Fruit fly (Drosophila melanogaster): Measurements from ENCODE around the gene CG17648.

Gene CG17648

DNA sequence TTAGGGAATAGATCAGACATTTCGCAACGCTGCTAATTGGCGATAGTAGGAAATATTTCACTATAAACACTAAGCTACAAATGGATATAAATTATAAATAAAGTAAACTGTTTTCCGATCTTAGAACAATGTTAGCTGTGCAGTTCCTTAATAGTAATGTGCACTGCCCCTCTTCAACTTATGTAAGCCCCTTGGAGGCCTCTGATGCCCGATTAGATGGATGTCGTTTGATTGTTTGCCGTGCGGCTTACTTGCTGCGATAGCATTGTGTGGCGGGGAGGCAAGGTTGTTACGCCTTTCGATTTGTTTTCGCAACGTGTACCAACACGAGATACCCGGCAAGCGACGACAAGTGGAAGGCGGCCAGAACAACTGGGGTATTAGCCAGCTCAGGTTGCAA, 29.8 kb upstream of the CG17648 start:
- no peak for TF ChIP-seq dimm (GFP tag; IDR thresholded peaks at IDR 0.05)
- TF ChIP-seq Ets65A (GFP tag): peak; percentile 15
- TF ChIP-seq Pdp1 (GFP tag; optimal IDR thresholded peaks at IDR 0.05): peak in 1 of 2 experiments; percentile 36
- TF ChIP-seq shn (GFP tag; optimal IDR thresholded peaks at IDR 0.05): no peak
- TF ChIP-seq insv (GFP tag; optimal IDR thresholded peaks at IDR 0.05): no peak
- TF ChIP-seq tna (GFP tag; IDR thresholded peaks at IDR 0.05; ENCODE audit: partially characterized antibody): no peak
- TF ChIP-seq Med (GFP tag): peak; percentile 7
- TF ChIP-seq gcm2 (GFP tag; optimal IDR thresholded peaks at IDR 0.05): no peak
- 0 out of 2 replicates have a peak, but pooled peaks have one; percentile 10 for TF ChIP-seq stc (GFP tag; IDR thresholded peaks at IDR 0.05)

DNA sequence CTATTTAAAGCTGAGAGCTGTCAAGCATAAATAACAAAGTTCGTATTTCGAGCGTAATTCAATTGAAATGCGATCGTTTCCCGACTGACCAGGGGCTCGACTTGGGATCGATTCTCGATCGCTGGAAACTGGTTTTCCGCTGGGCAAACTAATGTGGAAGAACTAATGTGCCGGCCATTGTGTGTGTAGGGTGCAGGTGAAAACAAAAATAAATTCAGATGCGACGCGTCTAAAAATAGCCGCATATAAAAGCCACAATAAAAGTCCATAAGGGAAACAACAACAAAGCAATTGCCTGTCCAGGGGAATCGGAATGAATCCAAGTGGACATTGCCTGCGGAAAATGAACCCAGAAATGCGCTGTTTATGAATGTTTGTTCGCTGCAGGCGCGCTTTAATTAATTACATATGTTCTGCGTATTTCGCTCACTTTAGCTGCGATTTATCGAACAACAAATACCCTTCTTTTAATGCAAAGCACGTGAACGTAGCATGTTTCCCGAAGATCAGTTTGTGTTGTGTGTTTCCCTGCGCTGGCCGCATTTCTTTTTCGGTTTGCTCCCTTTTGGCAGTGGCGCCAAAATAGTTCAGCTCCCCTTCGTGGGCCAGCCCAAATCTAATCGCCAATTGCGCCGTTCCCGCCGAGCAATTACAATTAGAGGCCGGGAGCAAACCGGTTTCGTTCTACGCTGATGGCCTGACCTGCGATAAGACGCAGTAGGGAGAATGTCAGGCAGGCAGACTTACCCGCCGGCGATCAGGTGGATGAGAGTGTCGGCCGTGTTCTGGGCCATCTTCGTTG, 28.8 kb upstream of the CG17648 start:
- TF ChIP-seq CG9876 (GFP tag; optimal IDR thresholded peaks at IDR 0.05) (no peak), CG1603 (tag; optimal IDR thresholded peaks at IDR 0.05) (peak; percentile 36), chm (GFP tag; IDR thresholded peaks at IDR 0.05) (0 out of 2 replicates have a peak, but pooled peaks have one; percentile 46), pan (optimal IDR thresholded peaks at IDR 0.05) (no peak), pan (GFP tag; optimal IDR thresholded peaks at IDR 0.05 in 1 of 2, IDR thresholded peaks at IDR 0.05 in 1 of 2) (peak in 1 of 2 experiments; percentile 13), CG18011 (GFP tag; optimal IDR thresholded peaks at IDR 0.05) (no peak), Hr3 (GFP tag; optimal IDR thresholded peaks at IDR 0.05) (no peak), Rfx (GFP tag; IDR thresholded peaks at IDR 0.05) (peak; percentile 40), kni (GFP tag; optimal IDR thresholded peaks at IDR 0.05) (peak; percentile 16), CG3407 (GFP tag; optimal IDR thresholded peaks at IDR 0.05) (peak; percentile 21), Elba2 (GFP tag; optimal IDR thresholded peaks at IDR 0.05) (no peak), cato (GFP tag; optimal IDR thresholded peaks at IDR 0.05; ENCODE audit: borderline replicate concordance) (peak; percentile 9), BtbVII (GFP tag; optimal IDR thresholded peaks at IDR 0.05) (peak; percentile 43), CG11456 (GFP tag; IDR thresholded peaks at IDR 0.05) (no peak), oc (tag; optimal IDR thresholded peaks at IDR 0.05) (no peak), CG18599 (GFP tag; optimal IDR thresholded peaks at IDR 0.05) (peak; percentile 46), Fer3 (tag; optimal IDR thresholded peaks at IDR 0.05) (peak; percentile 11), Lim3 (GFP tag; IDR thresholded peaks at IDR 0.05) (no peak), Vsx1 (GFP tag; optimal IDR thresholded peaks at IDR 0.05) (no peak), CG17802 (tag; optimal IDR thresholded peaks at IDR 0.05) (peak; percentile 10), vnd (GFP tag; IDR thresholded peaks at IDR 0.05; ENCODE audit: partially characterized antibody) (no peak), Kr (GFP tag; optimal IDR thresholded peaks at IDR 0.05) (no peak), CG16779 (GFP tag; IDR thresholded peaks at IDR 0.05) (no peak), kah (GFP tag; optimal IDR thresholded peaks at IDR 0.05) (peak; percentile 23), ro (GFP tag; IDR thresholded peaks at IDR 0.05) (no peak), Fer1 (GFP tag; optimal IDR thresholded peaks at IDR 0.05) (peak; percentile 9), CG2712 (tag; optimal IDR thresholded peaks at IDR 0.05) (peak; percentile 24), dm (GFP tag; optimal IDR thresholded peaks at IDR 0.05) (peak; percentile 6), pum (GFP tag; optimal IDR thresholded peaks at IDR 0.05) (no peak), Awh (GFP tag; IDR thresholded peaks at IDR 0.05) (0 out of 2 replicates have a peak, but pooled peaks have one; percentile 5), phol (tag; optimal IDR thresholded peaks at IDR 0.05) (no peak), inv (GFP tag; IDR thresholded peaks at IDR 0.05; ENCODE audit: partially characterized antibody) (no peak), CG12659 (GFP tag; optimal IDR thresholded peaks at IDR 0.05) (peak; percentile 2), Usf (GFP tag; optimal IDR thresholded peaks at IDR 0.05) (no peak), CG12104 (GFP tag; optimal IDR thresholded peaks at IDR 0.05) (peak; percentile 8), CG10274 (GFP tag; optimal IDR thresholded peaks at IDR 0.05) (peak; percentile 99), CG14014 (GFP tag; IDR thresholded peaks at IDR 0.05) (peak; percentile 19; the same call in 1 of the 2 replicates), btn (GFP tag; optimal IDR thresholded peaks at IDR 0.05) (peak; percentile 15), Hr51 (GFP tag; optimal IDR thresholded peaks at IDR 0.05) (peak in 1 of 2 experiments; percentile 33)
